Worm (Caenorhabditis elegans) whole organism, late embryonic: ENCODE measurements around the gene C34F11.5.

ENCODE experiments used
- F13H6.1 ChIP-seq: sonication (generic microtip); optimal IDR thresholded peaks from 2 replicates; lab custom pipeline; 2016; ENCODE audit warnings: missing genetic modification characterization, missing compliant biosample characterization
- Y22D7AL.16 ChIP-seq: sonication (generic microtip); optimal IDR thresholded peaks from 2 replicates; lab custom pipeline; 2016; ENCODE audit warnings: missing genetic modification characterization, missing compliant biosample characterization
- ama-1 ChIP-seq: fragments of 150-350 bp; optimal IDR thresholded peaks from 2 replicates; lab custom pipeline; 2014
- ceh-19 ChIP-seq: fragments of 200-800 bp; sonication (Bioruptor generic); optimal IDR thresholded peaks from 2 replicates; lab custom pipeline; 2018; ENCODE audit warnings: mild to moderate bottlenecking, missing genetic modification characterization, missing compliant biosample characterization
- ceh-2 ChIP-seq: sonication (generic microtip); optimal IDR thresholded peaks from 2 replicates; lab custom pipeline; 2016; ENCODE audit warnings: missing genotype, missing genetic modification characterization, missing compliant biosample characterization
- ceh-31 ChIP-seq: sonication (generic microtip); optimal IDR thresholded peaks from 2 replicates; lab custom pipeline; 2016; ENCODE audit warnings: missing genetic modification characterization, missing compliant biosample characterization
- dmd-4 ChIP-seq: sonication (generic microtip); optimal IDR thresholded peaks from 2 replicates; lab custom pipeline; 2016; ENCODE audit warnings: borderline replicate concordance, missing genetic modification characterization, missing compliant biosample characterization
- fax-1 ChIP-seq: sonication (generic microtip); optimal IDR thresholded peaks from 2 replicates; lab custom pipeline; 2016; ENCODE audit warnings: missing genotype, missing genetic modification characterization, missing compliant biosample characterization
- fkh-10 ChIP-seq: fragments of 150-350 bp; optimal IDR thresholded peaks from 2 replicates; lab custom pipeline; 2014; ENCODE audit warnings: missing biosample characterization, missing genetic modification reagents, missing genetic modification characterization
- pha-4 ChIP-seq: fragments of 150-350 bp; optimal IDR thresholded peaks from 2 replicates; lab custom pipeline; 2018; ENCODE audit warnings: missing biosample characterization, missing genetic modification reagents, missing genetic modification characterization
- tbx-7 ChIP-seq: sonication (generic microtip); optimal IDR thresholded peaks from 2 replicates; lab custom pipeline; 2016; ENCODE audit warnings: missing genotype, missing genetic modification characterization, missing compliant biosample characterization
- unc-55 ChIP-seq: sonication (generic microtip); optimal IDR thresholded peaks from 2 replicates; lab custom pipeline; 2017; ENCODE audit warnings: missing biosample characterization, missing genetic modification reagents, missing genetic modification characterization

- no peak for TF ChIP-seq fkh-10
- no peak for TF ChIP-seq ceh-19 (GFP tag; lab: Kevin White, UChicago)
- no peak for TF ChIP-seq unc-55
- no peak for TF ChIP-seq ceh-31
- no peak for TF ChIP-seq ceh-2
- no peak for TF ChIP-seq pha-4
- TF ChIP-seq fax-1 (tag; lab: Kevin White, UChicago), result no peak
- TF ChIP-seq F13H6.1 (tag; lab: Kevin White, UChicago), result no peak
- no peak for TF ChIP-seq tbx-7 (tag; lab: Kevin White, UChicago)
- no peak for TF ChIP-seq Y22D7AL.16
- no peak for TF ChIP-seq ama-1 (lab: Kevin White, UChicago)
- TF ChIP-seq dmd-4 (tag; lab: Kevin White, UChicago), result no peak
Observed at ce11 chrII:5186870-5187269, 8.7 kb upstream of the C34F11.5 start.
